Worm (Caenorhabditis elegans): Measurements from ENCODE around the gene M04D8.4.

The M04D8.4 gene

ce11 chrIII:10018007-10018406 is 12.4 kb downstream of the M04D8.4 start:
- TF ChIP-seq nhr-25 (tag; optimal IDR thresholded peaks at IDR 0.05) = no peak
- TF ChIP-seq lin-15B (tag; optimal IDR thresholded peaks at IDR 0.05) = no peak
- no peak for TF ChIP-seq aly-2 (tag; optimal IDR thresholded peaks at IDR 0.05)
- TF ChIP-seq unc-62 (GFP tag; optimal IDR thresholded peaks at IDR 0.05) = no peak
- TF ChIP-seq nhr-76 (tag; optimal IDR thresholded peaks at IDR 0.05) = no peak
- TF ChIP-seq ceh-28 (tag; optimal IDR thresholded peaks at IDR 0.05) = no peak
- TF ChIP-seq nfya-1 (tag; optimal IDR thresholded peaks at IDR 0.05; ENCODE audit: insufficient read depth) = no peak
- no peak for TF ChIP-seq nhr-12 (tag; optimal IDR thresholded peaks at IDR 0.05)
- no peak for TF ChIP-seq ceh-9 (tag; optimal IDR thresholded peaks at IDR 0.05)
- TF ChIP-seq daf-12 (tag; optimal IDR thresholded peaks at IDR 0.05) = no peak
- no peak for TF ChIP-seq pha-4 (tag; optimal IDR thresholded peaks at IDR 0.05)
- TF ChIP-seq elt-2 (tag; optimal IDR thresholded peaks at IDR 0.05) = no peak
- TF ChIP-seq ama-1 (optimal IDR thresholded peaks at IDR 0.05) = no peak
- no peak for TF ChIP-seq snpc-4 (tag; optimal IDR thresholded peaks at IDR 0.05)
- TF ChIP-seq ceh-82 (tag; optimal IDR thresholded peaks at IDR 0.05) = no peak
- TF ChIP-seq ztf-4 (tag; optimal IDR thresholded peaks at IDR 0.05) = no peak
- TF ChIP-seq nhr-237 (tag; optimal IDR thresholded peaks at IDR 0.05) = no peak

DNA sequence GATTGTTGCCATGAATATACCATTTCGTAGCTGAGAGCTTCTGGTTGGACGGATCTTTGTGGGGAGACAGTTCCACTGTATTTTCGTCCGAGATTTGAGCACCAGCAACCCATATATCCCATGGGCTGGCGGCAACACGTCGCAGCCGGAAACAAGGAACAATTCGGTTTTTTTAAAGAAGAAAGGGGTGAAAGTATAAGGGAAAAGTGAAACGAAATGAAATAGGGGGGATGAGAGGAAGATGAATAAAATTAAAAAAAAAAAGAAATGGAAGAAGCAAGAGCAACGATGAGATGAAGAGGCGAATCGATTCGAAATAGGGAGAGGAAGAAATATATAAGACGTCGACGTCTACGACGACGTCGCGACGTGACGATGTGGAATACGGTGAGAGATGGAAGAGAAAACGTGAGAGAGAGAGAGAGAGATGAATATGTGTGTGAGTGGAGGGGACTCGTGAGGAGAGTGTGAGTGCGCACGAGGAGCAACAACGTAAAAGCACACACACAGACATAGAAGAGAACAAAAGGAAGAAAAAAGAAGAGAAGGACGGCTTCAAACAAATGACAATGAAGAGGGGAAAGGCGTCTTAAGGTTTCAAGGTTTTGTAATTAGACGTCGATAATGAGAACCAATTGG is 13.9 kb downstream of the M04D8.4 start, which contains the start of gene rgs-1:
TSS of gene rgs-1 (minus strand) at position 146 of the 639 bp plus-strand sequence.
- TF ChIP-seq snpc-4 (tag; optimal IDR thresholded peaks at IDR 0.05) (peak; percentile 25), lin-15B (tag; optimal IDR thresholded peaks at IDR 0.05) (peak; percentile 28), hmg-11 (tag; optimal IDR thresholded peaks at IDR 0.05) (peak; percentile 79), pha-4 (tag; optimal IDR thresholded peaks at IDR 0.05) (peak; percentile 5), tbx-2 (tag; optimal IDR thresholded peaks at IDR 0.05) (no peak), skn-1 (tag; optimal IDR thresholded peaks at IDR 0.05) (peak; percentile 21), zag-1 (tag; optimal IDR thresholded peaks at IDR 0.05) (no peak), nfya-1 (tag; optimal IDR thresholded peaks at IDR 0.05; ENCODE audit: insufficient read depth) (peak; percentile 77), daf-12 (tag; optimal IDR thresholded peaks at IDR 0.05) (no peak), fkh-10 (GFP tag; optimal IDR thresholded peaks at IDR 0.05) (peak; percentile 86)

DNA sequence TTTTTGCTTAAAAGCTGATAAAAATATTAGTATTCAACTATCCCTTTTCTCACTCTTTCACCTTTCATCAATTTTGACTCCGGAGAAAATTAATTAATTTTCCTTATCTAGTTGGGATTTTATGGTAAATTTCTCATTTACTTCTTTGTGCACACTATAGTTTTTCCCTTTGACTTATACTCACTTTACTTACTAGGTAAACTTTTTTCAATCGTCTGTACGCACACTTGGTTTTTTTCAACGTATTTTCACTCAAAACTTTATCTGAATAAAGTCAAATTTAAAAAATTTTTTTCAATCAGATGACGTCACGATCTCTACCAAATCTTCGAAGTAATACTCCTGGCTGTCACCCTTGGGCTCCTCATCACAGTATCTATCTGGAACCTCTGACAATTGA is 18.3 kb downstream of the M04D8.4 start, which contains the start of gene C05B5.16:
TSS of gene C05B5.16 (plus strand) at position 301 of the 400 bp plus-strand sequence.
- TF ChIP-seq fkh-10 (GFP tag; optimal IDR thresholded peaks at IDR 0.05) (no peak), egl-27 (tag; optimal IDR thresholded peaks at IDR 0.05) (no peak), ceh-28 (tag; optimal IDR thresholded peaks at IDR 0.05) (no peak), nhr-12 (tag; optimal IDR thresholded peaks at IDR 0.05) (no peak), fkh-2 (tag; optimal IDR thresholded peaks at IDR 0.05) (no peak), nhr-43 (tag; optimal IDR thresholded peaks at IDR 0.05; ENCODE audit: poor library complexity, severe bottlenecking) (no peak), skn-1 (tag; optimal IDR thresholded peaks at IDR 0.05) (no peak), lin-15B (tag; optimal IDR thresholded peaks at IDR 0.05) (no peak), elt-1 (tag; optimal IDR thresholded peaks at IDR 0.05) (no peak), unc-62 (GFP tag; optimal IDR thresholded peaks at IDR 0.05) (no peak), daf-12 (tag; optimal IDR thresholded peaks at IDR 0.05) (no peak), nhr-67 (tag; optimal IDR thresholded peaks at IDR 0.05) (no peak), nhr-237 (tag; optimal IDR thresholded peaks at IDR 0.05) (no peak), snpc-4 (tag; optimal IDR thresholded peaks at IDR 0.05) (no peak), tbx-2 (tag; optimal IDR thresholded peaks at IDR 0.05) (no peak), eor-1 (tag; optimal IDR thresholded peaks at IDR 0.05) (no peak), hmg-11 (tag; optimal IDR thresholded peaks at IDR 0.05) (no peak), ceh-9 (tag; optimal IDR thresholded peaks at IDR 0.05) (no peak), jun-1 (tag; optimal IDR thresholded peaks at IDR 0.05) (no peak)

DNA sequence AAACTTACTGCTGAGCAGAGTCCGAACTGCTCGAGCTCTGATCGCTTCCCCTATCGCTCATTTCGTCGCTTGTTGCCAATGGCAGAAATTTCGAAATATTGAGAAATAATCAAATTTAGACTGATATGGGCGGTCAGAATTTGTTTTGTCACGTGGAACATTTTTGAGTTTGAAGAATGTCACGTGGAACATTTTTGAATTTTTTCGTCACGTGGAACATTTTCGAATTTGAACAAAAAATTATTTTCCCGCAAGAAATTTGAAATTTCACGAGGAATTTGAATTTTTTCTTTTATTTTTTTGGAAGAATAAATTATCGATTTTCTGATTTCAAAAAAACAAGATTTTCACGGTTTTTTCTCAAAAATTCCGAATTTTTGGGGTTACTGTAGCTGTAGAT is 20.3 kb downstream of the M04D8.4 start, which contains the start of gene fbxa-155:
TSS of gene fbxa-155 (minus strand) at position 101 of the 400 bp plus-strand sequence.
- TF ChIP-seq jun-1 (tag; optimal IDR thresholded peaks at IDR 0.05) = no peak
- TF ChIP-seq mml-1 (tag; optimal IDR thresholded peaks at IDR 0.05) = no peak
- TF ChIP-seq ztf-11 (tag; optimal IDR thresholded peaks at IDR 0.05) = no peak
- TF ChIP-seq R02D3.7 (tag; optimal IDR thresholded peaks at IDR 0.05) = no peak
- TF ChIP-seq lin-15B (tag; optimal IDR thresholded peaks at IDR 0.05) = no peak
- no peak for TF ChIP-seq ama-1 (optimal IDR thresholded peaks at IDR 0.05)
- TF ChIP-seq skn-1 (tag; optimal IDR thresholded peaks at IDR 0.05) = no peak
- no peak for TF ChIP-seq nhr-237 (tag; optimal IDR thresholded peaks at IDR 0.05)
- TF ChIP-seq egl-27 (tag; optimal IDR thresholded peaks at IDR 0.05) = no peak
- no peak for TF ChIP-seq fkh-10 (GFP tag; optimal IDR thresholded peaks at IDR 0.05)
- TF ChIP-seq ceh-16 (tag; optimal IDR thresholded peaks at IDR 0.05) = no peak
- TF ChIP-seq nhr-28 (tag; optimal IDR thresholded peaks at IDR 0.05) = no peak
- TF ChIP-seq mdl-1 (tag; optimal IDR thresholded peaks at IDR 0.05) = no peak
- TF ChIP-seq ceh-28 (tag; optimal IDR thresholded peaks at IDR 0.05) = no peak
- TF ChIP-seq nhr-43 (tag; optimal IDR thresholded peaks at IDR 0.05; ENCODE audit: poor library complexity, severe bottlenecking) = no peak
- no peak for TF ChIP-seq hmg-11 (tag; optimal IDR thresholded peaks at IDR 0.05)
